Worm (Caenorhabditis elegans): ENCODE measurements around the gene F01F1.2.

F01F1.2 gene

ce11 chrIII:5871760-5872159 lies 6.6 kb upstream of the F01F1.2 start, which contains the start of the genes F01F1.11 and F01F1.3 (continued):
- TF ChIP-seq Y5F2A.4 (GFP tag; optimal IDR thresholded peaks at IDR 0.05), result no peak
- peak; percentile 44 for TF ChIP-seq rbr-2 (tag; optimal IDR thresholded peaks at IDR 0.05)
- TF ChIP-seq nhr-42 (GFP tag; IDR thresholded peaks at IDR 0.05), result no peak
- TF ChIP-seq spr-3 (GFP tag; optimal IDR thresholded peaks at IDR 0.05), result no peak
- peak in 1 of 2 experiments; percentile 90 for TF ChIP-seq hif-1 (tag; optimal IDR thresholded peaks at IDR 0.05)
- no peak for TF ChIP-seq F10B5.3 (tag; optimal IDR thresholded peaks at IDR 0.05)
- peak; percentile 75 for TF ChIP-seq dve-1 (tag; optimal IDR thresholded peaks at IDR 0.05; ENCODE audit: insufficient read depth)
- TF ChIP-seq nhr-102 (tag; optimal IDR thresholded peaks at IDR 0.05), result peak; percentile 39
- TF ChIP-seq pha-4 (GFP tag; IDR thresholded peaks at IDR 0.05), result 0 out of 2 replicates have a peak, but pooled peaks have one; percentile 21
- no peak for TF ChIP-seq pha-4 (tag; optimal IDR thresholded peaks at IDR 0.05)
- peak; percentile 50; the same call in 1 of the 2 replicates for TF ChIP-seq T26A8.4 (GFP tag; IDR thresholded peaks at IDR 0.05)
- TF ChIP-seq madf-9 (GFP tag; conservative IDR thresholded peaks at IDR 0.05), result peak; percentile 76
- TF ChIP-seq mdt-29 (GFP tag; IDR thresholded peaks at IDR 0.05), result no peak
- no peak for TF ChIP-seq tag-97 (GFP tag; IDR thresholded peaks at IDR 0.05)

DNA sequence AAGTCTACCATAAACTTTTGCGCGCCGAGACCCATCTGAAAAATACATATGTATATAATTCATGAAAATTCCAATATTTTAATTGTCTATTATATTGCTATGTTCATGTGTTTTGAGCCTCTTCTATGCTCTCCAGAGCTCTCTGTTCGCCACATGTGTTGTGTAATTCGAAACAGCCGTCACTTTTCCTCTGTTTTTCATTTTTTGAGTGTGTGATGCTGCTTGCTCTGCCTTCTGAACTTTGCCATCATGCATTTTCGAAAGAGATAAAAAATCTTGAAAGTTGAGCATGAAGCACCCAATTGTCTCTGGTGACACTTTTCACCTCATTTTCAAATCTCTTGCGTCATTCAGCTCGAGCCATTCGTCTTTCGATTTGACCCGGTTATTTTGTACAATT lies 6.1 kb upstream of the F01F1.2 start:
- peak in 1 of 2 experiments; percentile 87 for TF ChIP-seq unc-62 (GFP tag; optimal IDR thresholded peaks at IDR 0.05 in 1 of 2)
- no peak for TF ChIP-seq unc-62 (tag; optimal IDR thresholded peaks at IDR 0.05)
- TF ChIP-seq nhr-102 (tag; optimal IDR thresholded peaks at IDR 0.05), result no peak
- no peak for TF ChIP-seq nhr-10 (tag; optimal IDR thresholded peaks at IDR 0.05)
- no peak for TF ChIP-seq mxl-2 (GFP tag; conservative IDR thresholded peaks at IDR 0.05)

DNA sequence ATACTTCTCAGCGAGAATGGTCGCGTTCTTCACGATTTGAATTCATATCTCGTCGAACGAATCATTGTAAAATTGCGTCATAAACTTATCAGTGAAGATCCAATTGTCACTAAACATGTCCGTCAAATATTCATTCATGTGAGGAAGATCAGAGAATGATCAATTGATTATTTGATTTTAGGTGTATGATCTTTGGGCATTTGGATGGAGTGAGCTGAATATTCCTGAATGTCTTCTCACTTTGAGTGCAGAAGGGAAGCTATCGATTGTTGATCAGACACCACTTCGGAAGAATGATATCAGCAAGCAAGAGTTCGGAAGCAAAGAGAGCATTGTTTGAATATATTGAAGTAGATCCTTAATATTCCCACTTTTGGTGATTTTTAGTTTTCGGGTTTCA lies 4.1 kb upstream of the F01F1.2 start:
- TF ChIP-seq dmd-6 (GFP tag; IDR thresholded peaks at IDR 0.05) (peak; percentile 58), hlh-30 (tag; optimal IDR thresholded peaks at IDR 0.05; ENCODE audit: insufficient read depth) (peak; percentile 55), pqm-1 (tag; optimal IDR thresholded peaks at IDR 0.05) (no peak), lin-38 (GFP tag; IDR thresholded peaks at IDR 0.05) (peak; percentile 40; the same call in 1 of the 2 replicates), ceh-28 (tag; optimal IDR thresholded peaks at IDR 0.05) (no peak), dve-1 (tag; optimal IDR thresholded peaks at IDR 0.05; ENCODE audit: insufficient read depth) (peak; percentile 96), lir-3 (tag; optimal IDR thresholded peaks at IDR 0.05) (no peak), lsy-2 (tag; optimal IDR thresholded peaks at IDR 0.05) (peak in 1 of 2 experiments; percentile 62), nhr-77 (tag; optimal IDR thresholded peaks at IDR 0.05) (peak; percentile 61), unc-62 (GFP tag; optimal IDR thresholded peaks at IDR 0.05 in 1 of 2) (peak in 1 of 2 experiments; percentile 98), unc-62 (tag; optimal IDR thresholded peaks at IDR 0.05) (no peak), tag-97 (GFP tag; IDR thresholded peaks at IDR 0.05) (no peak), zip-11 (GFP tag; IDR thresholded peaks at IDR 0.05) (no peak), nhr-102 (tag; optimal IDR thresholded peaks at IDR 0.05) (peak; percentile 51), saeg-2 (GFP tag; IDR thresholded peaks at IDR 0.05) (no peak), daf-16 (GFP tag; optimal IDR thresholded peaks at IDR 0.05) (no peak), daf-16 (tag; optimal IDR thresholded peaks at IDR 0.05) (peak; percentile 58), mdt-29 (GFP tag; IDR thresholded peaks at IDR 0.05) (peak; percentile 51; the same call in 1 of the 2 replicates), nhr-48 (tag; optimal IDR thresholded peaks at IDR 0.05) (peak; percentile 68), gei-8 (GFP tag; optimal IDR thresholded peaks at IDR 0.05) (peak; percentile 43), ama-1 (optimal IDR thresholded peaks at IDR 0.05) (peak; percentile 66), mep-1 (tag; optimal IDR thresholded peaks at IDR 0.05) (peak; percentile 80), zfp-3 (GFP tag; conservative IDR thresholded peaks at IDR 0.05) (no peak; the same call in 1 of the 2 replicates), T26A8.4 (GFP tag; IDR thresholded peaks at IDR 0.05) (peak; percentile 31; the same call in 1 of the 2 replicates), ceh-44 (GFP tag; IDR thresholded peaks at IDR 0.05) (no peak), cey-2 (tag; optimal IDR thresholded peaks at IDR 0.05; ENCODE audit: borderline replicate concordance, insufficient read depth) (no peak), lin-13 (GFP tag; optimal IDR thresholded peaks at IDR 0.05) (peak; percentile 40), tra-1 (GFP tag; IDR thresholded peaks at IDR 0.05) (no peak), Y75B8A.6 (GFP tag; IDR thresholded peaks at IDR 0.05) (peak; percentile 68), hlh-11 (tag; optimal IDR thresholded peaks at IDR 0.05) (peak; percentile 64), lim-7 (GFP tag; IDR thresholded peaks at IDR 0.05) (no peak), lin-39 (tag; optimal IDR thresholded peaks at IDR 0.05) (no peak), nhr-10 (tag; optimal IDR thresholded peaks at IDR 0.05) (peak; percentile 64), nhr-25 (tag; optimal IDR thresholded peaks at IDR 0.05; ENCODE audit: borderline replicate concordance, insufficient read depth) (peak; percentile 85), spr-1 (tag; optimal IDR thresholded peaks at IDR 0.05) (peak; percentile 22), F37D6.2 (tag; optimal IDR thresholded peaks at IDR 0.05) (no peak)
